Fruit fly (Drosophila melanogaster): ENCODE data around the gene bard.

The bard gene

DNA sequence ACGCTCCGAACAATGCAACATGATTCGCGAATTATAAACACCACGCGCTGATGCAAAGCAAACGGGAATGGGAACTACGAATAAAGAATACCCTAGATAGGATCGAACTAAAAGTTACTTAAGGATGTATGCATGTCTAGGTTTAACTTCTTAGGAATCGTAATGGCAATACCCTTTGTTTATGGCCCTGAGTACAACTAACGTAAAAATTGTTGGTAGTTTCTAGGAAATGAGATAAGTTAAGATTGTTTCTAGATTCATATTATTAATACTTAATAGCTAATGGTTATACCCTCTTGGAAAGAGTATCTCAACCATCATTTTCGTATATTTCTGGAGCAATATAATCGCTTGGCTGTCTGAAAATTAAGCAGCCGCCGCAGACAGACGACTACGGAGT lies 2.8 kb upstream of the bard start:
- TF ChIP-seq CG32121 (GFP tag; IDR thresholded peaks at IDR 0.05) (no peak), Ets98B (GFP tag; IDR thresholded peaks at IDR 0.05) (no peak), CG13204 (GFP tag; optimal IDR thresholded peaks at IDR 0.05) (no peak), CG34367 (tag; optimal IDR thresholded peaks at IDR 0.05) (peak; percentile 30), gl (tag; optimal IDR thresholded peaks at IDR 0.05) (no peak), Snoo (tag; optimal IDR thresholded peaks at IDR 0.05) (peak; percentile 46), CG4496 (GFP tag; IDR thresholded peaks at IDR 0.05) (no peak), EcR (GFP tag; optimal IDR thresholded peaks at IDR 0.05) (no peak), CG8159 (tag; optimal IDR thresholded peaks at IDR 0.05) (peak; percentile 52), CG10348 (GFP tag; IDR thresholded peaks at IDR 0.05) (no peak), fd96Ca (GFP tag; IDR thresholded peaks at IDR 0.05) (no peak), CG14655 (GFP tag; optimal IDR thresholded peaks at IDR 0.05) (peak; percentile 58), CG17806 (tag; optimal IDR thresholded peaks at IDR 0.05) (no peak), rn (GFP tag; IDR thresholded peaks at IDR 0.05) (no peak), CG15710 (tag; optimal IDR thresholded peaks at IDR 0.05) (peak; percentile 54), CG9948 (tag; optimal IDR thresholded peaks at IDR 0.05) (peak; percentile 48), D1 (tag; optimal IDR thresholded peaks at IDR 0.05) (no peak), CG12605 (GFP tag; IDR thresholded peaks at IDR 0.05) (no peak), CG8301 (tag; optimal IDR thresholded peaks at IDR 0.05) (peak; percentile 29), Pif1B (GFP tag; optimal IDR thresholded peaks at IDR 0.05) (peak; percentile 10), Pif1A (GFP tag; optimal IDR thresholded peaks at IDR 0.05) (peak; percentile 38)

DNA sequence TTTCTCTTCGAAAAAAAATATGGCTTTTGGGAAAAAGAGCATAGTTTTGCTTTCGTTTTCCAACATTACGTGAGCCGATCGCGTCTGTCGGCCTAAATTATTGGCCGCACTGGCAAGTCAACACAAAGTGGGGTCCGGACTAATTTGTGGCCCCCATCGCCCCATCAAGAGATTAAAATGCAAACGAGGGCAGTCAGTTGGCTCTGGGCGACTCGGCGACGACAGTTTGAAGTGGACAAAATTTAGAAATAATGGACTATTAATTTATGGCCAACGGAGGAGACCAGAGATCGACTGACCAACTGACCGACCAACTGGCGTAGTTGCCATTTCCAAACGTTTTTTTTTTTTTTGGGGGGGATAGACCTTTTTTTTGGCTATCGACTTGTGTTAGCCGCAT lies 2.4 kb downstream of the bard start:
- no peak for TF ChIP-seq CG17806 (tag; optimal IDR thresholded peaks at IDR 0.05)
- TF ChIP-seq D1 (tag; optimal IDR thresholded peaks at IDR 0.05): no peak
- no peak for TF ChIP-seq EcR (GFP tag; optimal IDR thresholded peaks at IDR 0.05)

DNA sequence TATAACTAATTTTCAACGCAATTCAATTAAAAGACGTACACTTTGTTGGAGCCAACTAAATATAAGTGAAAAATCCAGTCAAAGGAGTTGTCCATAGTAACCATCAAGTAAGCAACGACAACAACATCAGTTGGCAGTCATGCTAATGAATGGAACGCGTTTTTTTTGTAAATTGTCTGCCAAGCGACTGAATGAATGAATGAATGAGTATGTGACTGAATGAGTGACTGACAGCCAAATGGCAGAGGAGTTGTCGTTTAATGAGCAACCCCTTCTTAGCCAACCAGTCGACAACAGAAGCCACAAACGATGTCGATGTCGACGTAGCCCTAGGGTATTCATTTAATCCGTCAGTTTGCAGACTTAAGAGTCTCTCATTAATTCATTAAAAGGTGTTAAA lies 7.4 kb downstream of the bard start:
- no peak for TF ChIP-seq CG15710 (tag; optimal IDR thresholded peaks at IDR 0.05)
- no peak for TF ChIP-seq CG14655 (GFP tag; optimal IDR thresholded peaks at IDR 0.05)
- TF ChIP-seq CG10348 (GFP tag; IDR thresholded peaks at IDR 0.05): no peak
- no peak for TF ChIP-seq rn (GFP tag; IDR thresholded peaks at IDR 0.05)
- TF ChIP-seq CG32121 (GFP tag; IDR thresholded peaks at IDR 0.05): no peak
- no peak for TF ChIP-seq CG13204 (GFP tag; optimal IDR thresholded peaks at IDR 0.05)

DNA sequence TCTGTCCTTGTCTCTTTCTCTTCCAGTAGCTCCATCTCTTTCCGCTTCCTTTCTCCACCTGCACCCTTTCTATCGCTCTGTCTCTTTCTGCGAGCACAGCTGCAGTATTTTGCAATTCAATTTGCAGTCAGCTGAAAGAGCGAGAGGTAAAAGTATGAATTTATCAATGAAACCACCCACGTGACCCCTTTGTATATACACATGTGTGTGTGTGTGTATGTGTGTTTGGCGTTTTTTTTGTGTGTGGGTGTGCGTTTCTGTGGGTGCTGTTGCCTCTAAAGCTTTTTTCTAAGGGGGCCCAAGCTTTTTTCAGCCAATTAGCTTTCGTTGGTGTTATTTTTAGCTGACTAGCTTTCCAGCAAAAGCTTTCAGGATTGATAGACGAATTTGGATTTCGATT lies 8.6 kb downstream of the bard start:
- TF ChIP-seq CG32121 (GFP tag; IDR thresholded peaks at IDR 0.05) (no peak), CG15710 (tag; optimal IDR thresholded peaks at IDR 0.05) (no peak), CG14655 (GFP tag; optimal IDR thresholded peaks at IDR 0.05) (no peak), CG4496 (GFP tag; IDR thresholded peaks at IDR 0.05) (0 out of 3 replicates have a peak, but pooled peaks have one; percentile 11)

DNA sequence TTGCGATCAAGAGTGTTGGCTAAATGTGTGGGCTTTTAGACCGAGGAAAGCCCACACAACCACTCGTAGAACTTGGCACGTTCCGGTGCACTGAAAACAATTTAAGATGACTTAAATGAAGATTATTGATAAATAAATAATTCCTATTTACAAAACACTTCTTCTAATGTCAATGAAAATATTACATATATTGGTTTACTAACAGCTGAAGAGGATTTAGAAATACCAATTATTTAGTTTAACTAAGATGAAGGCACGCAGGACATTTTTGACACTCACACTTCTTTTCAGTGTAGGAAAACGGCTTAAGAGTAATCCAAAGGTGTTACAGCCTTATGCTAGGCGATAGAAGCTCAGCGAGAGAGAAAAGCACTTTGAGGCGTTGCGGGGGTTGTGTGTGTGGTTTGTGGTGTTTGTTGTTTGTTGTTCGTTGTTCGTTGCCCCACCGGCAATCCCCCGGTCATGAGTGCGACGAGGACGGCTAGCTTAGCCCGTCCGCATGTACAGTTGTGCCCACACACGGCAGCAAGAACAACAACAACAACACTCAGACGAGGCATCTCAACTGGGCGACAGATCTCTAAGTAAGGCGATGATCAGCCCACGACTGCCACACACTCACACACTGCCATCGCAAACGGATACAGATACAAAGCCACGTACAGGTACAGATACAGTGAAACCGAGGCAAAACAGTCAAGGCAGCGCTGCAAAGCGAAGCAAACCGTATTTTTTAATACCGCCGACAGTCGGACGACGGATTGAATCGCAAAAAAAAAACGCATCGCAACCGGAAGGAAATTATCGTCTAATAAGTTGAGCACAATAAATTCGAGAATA lies 9.4 kb downstream of the bard start, which contains the start of gene sr:
TSS of gene sr (plus strand) at position 790 of the 840 bp plus-strand sequence.
- TF ChIP-seq CG4496 (GFP tag; IDR thresholded peaks at IDR 0.05): peak; percentile 56; the same call in 2 of the 3 replicates
- TF ChIP-seq D1 (tag; optimal IDR thresholded peaks at IDR 0.05): no peak
- TF ChIP-seq CG32121 (GFP tag; IDR thresholded peaks at IDR 0.05): peak; percentile 73
- no peak for TF ChIP-seq CG15710 (tag; optimal IDR thresholded peaks at IDR 0.05)
- TF ChIP-seq CG13204 (GFP tag; optimal IDR thresholded peaks at IDR 0.05): no peak
- peak; percentile 44 for TF ChIP-seq CG8301 (tag; optimal IDR thresholded peaks at IDR 0.05)
- TF ChIP-seq CG12605 (GFP tag; IDR thresholded peaks at IDR 0.05): no peak
- TF ChIP-seq CG14655 (GFP tag; optimal IDR thresholded peaks at IDR 0.05): peak; percentile 55
- TF ChIP-seq EcR (GFP tag; optimal IDR thresholded peaks at IDR 0.05): no peak
- no peak for TF ChIP-seq gl (tag; optimal IDR thresholded peaks at IDR 0.05)
- TF ChIP-seq fd96Ca (GFP tag; IDR thresholded peaks at IDR 0.05): 0 out of 3 replicates have a peak, but pooled peaks have one; percentile 36
- TF ChIP-seq Ets98B (GFP tag; IDR thresholded peaks at IDR 0.05): peak; percentile 15; the same call in 1 of the 2 replicates

DNA sequence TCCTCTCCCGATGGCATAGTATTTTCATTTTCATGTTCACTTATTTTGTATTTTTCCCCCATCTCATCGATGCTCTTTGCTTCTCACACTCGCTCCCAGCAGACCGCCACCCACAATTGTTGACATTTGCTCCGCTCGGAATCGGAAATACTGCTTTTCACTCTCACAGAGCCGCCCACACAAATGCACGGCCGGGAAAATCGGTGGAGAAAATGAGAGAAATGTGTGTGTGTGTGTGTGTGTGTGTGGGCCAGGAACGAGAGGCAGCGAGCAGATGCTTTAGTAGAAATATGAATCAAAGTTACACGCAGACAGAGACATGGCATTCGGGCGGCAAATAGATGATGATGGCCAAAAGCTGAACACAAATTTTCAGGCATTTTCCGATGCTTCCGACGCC lies 13.8 kb downstream of the bard start:
- TF ChIP-seq CG17806 (tag; optimal IDR thresholded peaks at IDR 0.05) (no peak), Pif1A (GFP tag; optimal IDR thresholded peaks at IDR 0.05) (no peak), rn (GFP tag; IDR thresholded peaks at IDR 0.05) (no peak)

DNA sequence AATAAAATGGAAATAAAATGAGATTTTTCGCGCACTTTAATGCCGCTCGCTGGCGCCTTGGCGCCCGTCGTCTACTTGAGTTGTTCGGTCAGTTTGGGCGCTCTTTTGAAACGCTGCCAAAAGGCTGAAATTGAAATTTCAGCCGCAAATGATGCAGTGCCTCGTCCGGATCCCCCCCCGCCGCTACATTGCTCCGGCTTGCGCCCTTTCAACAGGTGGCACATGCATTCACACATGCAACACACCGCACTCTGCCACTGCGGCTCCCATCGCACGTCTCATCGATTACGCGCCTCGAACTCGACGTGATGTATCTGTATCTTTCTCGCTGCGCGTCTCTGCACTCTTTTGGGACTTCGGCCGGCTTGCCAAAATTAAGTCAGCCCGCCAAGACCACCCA lies 16.7 kb downstream of the bard start:
- TF ChIP-seq Pif1A (GFP tag; optimal IDR thresholded peaks at IDR 0.05) (no peak), CG14655 (GFP tag; optimal IDR thresholded peaks at IDR 0.05) (no peak), Ets98B (GFP tag; IDR thresholded peaks at IDR 0.05) (no peak), CG34367 (tag; optimal IDR thresholded peaks at IDR 0.05) (no peak), CG32121 (GFP tag; IDR thresholded peaks at IDR 0.05) (peak; percentile 82), CG12605 (GFP tag; IDR thresholded peaks at IDR 0.05) (no peak), CG9948 (tag; optimal IDR thresholded peaks at IDR 0.05) (no peak), EcR (GFP tag; optimal IDR thresholded peaks at IDR 0.05) (no peak)

Data from whole organism, pupa.